Fruit fly (Drosophila melanogaster) whole organism: ENCODE measurements around the gene mRpS34.

ENCODE experiments used
- CG8478 ChIP-seq: fragments of >200 bp; optimal IDR thresholded peaks from 2 replicates; lab custom pipeline; 2018; ENCODE audit warnings: inconsistent platforms
- Dll ChIP-seq: fragments of >200 bp; optimal IDR thresholded peaks from 2 replicates; lab custom pipeline; 2017
- EcR ChIP-seq, 2 experiments: fragments of >200 bp; optimal IDR thresholded peaks; 2 replicates each; lab custom pipeline; 2017; ENCODE audit warnings: missing biosample characterization in 2 of 2, missing genetic modification characterization in 2 of 2, missing genetic modification reagents in 2 of 2
- pan ChIP-seq: fragments of >200 bp; optimal IDR thresholded peaks from 2 replicates; lab custom pipeline; 2017
- psq ChIP-seq: fragments of >200 bp; optimal IDR thresholded peaks from 2 replicates; lab custom pipeline; 2017
- usp ChIP-seq: fragments of >200 bp; optimal IDR thresholded peaks from 2 replicates; lab custom pipeline; 2017; ENCODE audit warnings: missing biosample characterization, missing genetic modification characterization, mixed read lengths

DNA sequence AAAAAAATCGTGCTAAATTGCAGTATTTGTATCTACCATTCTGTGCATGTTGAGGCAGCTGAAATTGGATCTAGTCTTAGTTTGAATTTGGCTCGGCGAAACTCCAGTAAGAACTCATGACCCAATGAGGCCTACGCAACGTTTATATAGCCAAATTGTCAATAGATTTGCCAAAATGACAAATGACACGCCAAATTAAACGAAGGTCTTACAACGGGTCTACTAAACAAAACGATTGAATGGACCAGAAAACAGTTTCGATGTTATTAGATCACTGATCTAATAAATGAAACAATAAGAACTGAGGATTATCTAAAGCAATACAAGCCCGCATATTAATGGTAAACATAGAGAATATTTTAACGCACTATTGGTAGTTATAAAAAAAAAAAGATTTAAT is 26.7 kb upstream of the mRpS34 start, which contains the start of gene CG42718:
- TF ChIP-seq psq (lab: Kevin White, UChicago) (no peak), usp (GFP tag; lab: Kevin White, UChicago) (no peak), pan (lab: Kevin White, UChicago) (no peak), EcR (GFP tag; optimal IDR thresholded peaks at IDR 0.05; lab: Kevin White, UChicago) (no peak), Dll (lab: Kevin White, UChicago) (no peak), CG8478 (lab: Kevin White, UChicago) (no peak)
